Worm (Caenorhabditis elegans) whole organism, late embryonic: ENCODE results near the gene mrpl-21.

Experiments used
- C38D4.7 ChIP-seq: fragments of 200-800 bp; sonication (Bioruptor generic); optimal IDR thresholded peaks from 2 replicates; lab custom pipeline; 2018; ENCODE audit warnings: mild to moderate bottlenecking, missing genetic modification characterization, moderate library complexity, missing compliant biosample characterization
- F13H6.1 ChIP-seq: sonication (generic microtip); optimal IDR thresholded peaks from 2 replicates; lab custom pipeline; 2016; ENCODE audit warnings: missing genetic modification characterization, missing compliant biosample characterization
- K02D7.2 ChIP-seq: sonication (generic microtip); optimal IDR thresholded peaks from 2 replicates; lab custom pipeline; 2017; ENCODE audit warnings: mild to moderate bottlenecking, missing genetic modification characterization, missing compliant biosample characterization
- K09A11.1 ChIP-seq: sonication (generic microtip); optimal IDR thresholded peaks from 2 replicates; lab custom pipeline; 2017; ENCODE audit warnings: antibody characterized with exemption, mild to moderate bottlenecking, missing genetic modification characterization, missing compliant biosample characterization; ENCODE audit not compliant: insufficient read depth
- Y22D7AL.16 ChIP-seq: sonication (generic microtip); optimal IDR thresholded peaks from 2 replicates; lab custom pipeline; 2016; ENCODE audit warnings: missing genetic modification characterization, missing compliant biosample characterization
- ahr-1 ChIP-seq: sonication (generic microtip); optimal IDR thresholded peaks from 2 replicates; lab custom pipeline; 2016; ENCODE audit warnings: missing genetic modification characterization, missing compliant biosample characterization
- ama-1 ChIP-seq: fragments of 150-350 bp; optimal IDR thresholded peaks from 2 replicates; lab custom pipeline; 2014
- ceh-14 ChIP-seq: sonication (generic microtip); optimal IDR thresholded peaks from 2 replicates; lab custom pipeline; 2016; ENCODE audit warnings: missing genotype, missing genetic modification characterization, missing compliant biosample characterization
- ceh-18 ChIP-seq: sonication (generic microtip); optimal IDR thresholded peaks from 2 replicates; lab custom pipeline; 2016; ENCODE audit warnings: missing genetic modification characterization, missing compliant biosample characterization
- ceh-19 ChIP-seq: fragments of 200-800 bp; sonication (Bioruptor generic); optimal IDR thresholded peaks from 2 replicates; lab custom pipeline; 2018; ENCODE audit warnings: mild to moderate bottlenecking, missing genetic modification characterization, missing compliant biosample characterization
- ceh-2 ChIP-seq: sonication (generic microtip); optimal IDR thresholded peaks from 2 replicates; lab custom pipeline; 2016; ENCODE audit warnings: missing genotype, missing genetic modification characterization, missing compliant biosample characterization
- ceh-22 ChIP-seq: sonication (generic microtip); optimal IDR thresholded peaks from 2 replicates; lab custom pipeline; 2017; ENCODE audit warnings: missing biosample characterization, missing genetic modification characterization
- ceh-24 ChIP-seq: sonication (generic microtip); optimal IDR thresholded peaks from 2 replicates; lab custom pipeline; 2016; ENCODE audit warnings: mild to moderate bottlenecking, missing genetic modification characterization, missing compliant biosample characterization
- ceh-30 ChIP-seq: fragments of 150-350 bp; optimal IDR thresholded peaks from 2 replicates; lab custom pipeline; 2014; ENCODE audit warnings: missing biosample characterization, missing genetic modification characterization
- ceh-31 ChIP-seq: sonication (generic microtip); optimal IDR thresholded peaks from 2 replicates; lab custom pipeline; 2016; ENCODE audit warnings: missing genetic modification characterization, missing compliant biosample characterization
- ceh-34 ChIP-seq: sonication (generic microtip); optimal IDR thresholded peaks from 2 replicates; lab custom pipeline; 2016; ENCODE audit warnings: mild to moderate bottlenecking, missing genetic modification characterization, missing compliant biosample characterization
- ceh-45 ChIP-seq: fragments of 200-800 bp; sonication (Bioruptor generic); IDR thresholded peaks from 2 replicates; pipeline ENCODE4 v1.3.6; 2022; ENCODE audit warnings: missing genetic modification reagents, missing genetic modification characterization, missing compliant biosample characterization
- ceh-48 ChIP-seq: sonication (generic microtip); optimal IDR thresholded peaks from 2 replicates; lab custom pipeline; 2016; ENCODE audit warnings: missing genetic modification characterization, inconsistent platforms, missing compliant biosample characterization
- ceh-9 ChIP-seq: sonication (generic microtip); optimal IDR thresholded peaks from 2 replicates; lab custom pipeline; 2016; ENCODE audit warnings: mild to moderate bottlenecking, missing genetic modification characterization, inconsistent platforms, missing compliant biosample characterization
- elt-2 ChIP-seq: sonication (generic microtip); optimal IDR thresholded peaks from 2 replicates; lab custom pipeline; 2016; ENCODE audit warnings: missing genetic modification reagents, missing genetic modification characterization, missing compliant biosample characterization
- ets-4 ChIP-seq: sonication (generic microtip); optimal IDR thresholded peaks from 2 replicates; lab custom pipeline; 2016; ENCODE audit warnings: missing genetic modification characterization, missing compliant biosample characterization
- eyg-1 ChIP-seq: sonication (generic microtip); optimal IDR thresholded peaks from 2 replicates; lab custom pipeline; 2016; ENCODE audit warnings: missing genotype, missing genetic modification characterization, missing compliant biosample characterization
- fax-1 ChIP-seq: sonication (generic microtip); optimal IDR thresholded peaks from 2 replicates; lab custom pipeline; 2016; ENCODE audit warnings: missing genotype, missing genetic modification characterization, missing compliant biosample characterization
- gmeb-2 ChIP-seq: sonication (generic microtip); optimal IDR thresholded peaks from 2 replicates; lab custom pipeline; 2016; ENCODE audit warnings: missing genetic modification characterization, inconsistent platforms, missing compliant biosample characterization
- hlh-6 ChIP-seq: sonication (generic microtip); optimal IDR thresholded peaks from 2 replicates; lab custom pipeline; 2016; ENCODE audit warnings: missing genotype, missing genetic modification characterization, missing compliant biosample characterization
- lim-6 ChIP-seq: sonication (generic microtip); optimal IDR thresholded peaks from 2 replicates; lab custom pipeline; 2016; ENCODE audit warnings: missing genetic modification characterization, missing compliant biosample characterization
- lin-11 ChIP-seq: fragments of 200-800 bp; sonication (Bioruptor generic); optimal IDR thresholded peaks from 2 replicates; lab custom pipeline; 2018; ENCODE audit warnings: mild to moderate bottlenecking, missing genetic modification characterization, missing compliant biosample characterization
- madf-2 ChIP-seq: sonication (generic microtip); optimal IDR thresholded peaks from 2 replicates; lab custom pipeline; 2017; ENCODE audit warnings: missing genetic modification characterization, missing compliant biosample characterization
- nfya-1 ChIP-seq: sonication (generic microtip); optimal IDR thresholded peaks from 2 replicates; lab custom pipeline; 2017; ENCODE audit warnings: missing genetic modification characterization, mild to moderate bottlenecking, missing compliant biosample characterization, antibody characterized with exemption, moderate library complexity
- nhr-11 ChIP-seq: fragments of 150-350 bp; optimal IDR thresholded peaks from 2 replicates; lab custom pipeline; 2014; ENCODE audit warnings: missing biosample characterization, missing genetic modification characterization
- nhr-232 ChIP-seq: sonication (generic microtip); optimal IDR thresholded peaks from 2 replicates; lab custom pipeline; 2016; ENCODE audit warnings: missing genetic modification characterization, missing compliant biosample characterization
- npax-4 ChIP-seq: sonication (generic microtip); optimal IDR thresholded peaks from 2 replicates; lab custom pipeline; 2016; ENCODE audit warnings: missing genetic modification characterization, missing compliant biosample characterization
- odd-2 ChIP-seq: sonication (generic microtip); optimal IDR thresholded peaks from 2 replicates; lab custom pipeline; 2017; ENCODE audit warnings: antibody characterized with exemption, mild to moderate bottlenecking, missing genetic modification characterization, missing compliant biosample characterization
- pag-3 ChIP-seq: sonication (generic microtip); optimal IDR thresholded peaks from 2 replicates; lab custom pipeline; 2016; ENCODE audit warnings: missing compliant biosample characterization, missing genetic modification characterization, borderline replicate concordance
- pat-9 ChIP-seq: fragments of 200-800 bp; sonication (Bioruptor generic); optimal IDR thresholded peaks from 2 replicates; lab custom pipeline; 2018; ENCODE audit warnings: mild to moderate bottlenecking, missing genetic modification characterization, moderate library complexity, missing compliant biosample characterization
- pax-1 ChIP-seq: fragments of 150-350 bp; optimal IDR thresholded peaks from 2 replicates; lab custom pipeline; 2014; ENCODE audit warnings: missing biosample characterization, missing genetic modification characterization
- pha-2 ChIP-seq: sonication (generic microtip); optimal IDR thresholded peaks from 2 replicates; lab custom pipeline; 2017; ENCODE audit warnings: mild to moderate bottlenecking, missing genetic modification characterization, missing compliant biosample characterization
- pha-4 ChIP-seq: fragments of 150-350 bp; optimal IDR thresholded peaks from 2 replicates; lab custom pipeline; 2018; ENCODE audit warnings: missing biosample characterization, missing genetic modification reagents, missing genetic modification characterization
- pqm-1 ChIP-seq: sonication (generic microtip); optimal IDR thresholded peaks from 2 replicates; lab custom pipeline; 2016; ENCODE audit warnings: missing genetic modification characterization, missing compliant biosample characterization
- ref-2 ChIP-seq: sonication (generic microtip); optimal IDR thresholded peaks from 2 replicates; lab custom pipeline; 2016; ENCODE audit warnings: missing genetic modification characterization, missing compliant biosample characterization
- rnt-1 ChIP-seq: sonication (generic microtip); optimal IDR thresholded peaks from 2 replicates; lab custom pipeline; 2016; ENCODE audit warnings: missing genetic modification characterization, missing compliant biosample characterization
- sox-2 ChIP-seq: fragments of 200-800 bp; sonication (Bioruptor generic); IDR thresholded peaks from 2 replicates; pipeline ENCODE4 v1.3.6; 2022; ENCODE audit warnings: missing genetic modification reagents, missing genetic modification characterization, missing compliant biosample characterization
- sox-4 ChIP-seq: sonication (generic microtip); optimal IDR thresholded peaks from 2 replicates; lab custom pipeline; 2017; ENCODE audit warnings: mild to moderate bottlenecking, missing genetic modification characterization, inconsistent platforms, missing compliant biosample characterization
- syd-9 ChIP-seq: sonication (generic microtip); optimal IDR thresholded peaks from 2 replicates; lab custom pipeline; 2016; ENCODE audit warnings: mild to moderate bottlenecking, missing genetic modification characterization, moderate library complexity, missing compliant biosample characterization
- tbx-7 ChIP-seq: sonication (generic microtip); optimal IDR thresholded peaks from 2 replicates; lab custom pipeline; 2016; ENCODE audit warnings: missing genotype, missing genetic modification characterization, missing compliant biosample characterization
- ttx-3 ChIP-seq: sonication (generic microtip); optimal IDR thresholded peaks from 2 replicates; lab custom pipeline; 2016; ENCODE audit warnings: missing genetic modification reagents, missing genetic modification characterization, missing compliant biosample characterization
- unc-3 ChIP-seq, 2 experiments: fragments of 200-800 bp in 1 of 2; sonication (Bioruptor generic) in 1 of 2; sonication (generic microtip) in 1 of 2; conservative IDR thresholded peaks in 1 of 2; optimal IDR thresholded peaks in 1 of 2; 2 replicates each; pipeline versions ENCODE4 v1.3.6 to Lab custom; 2016 to 2022; ENCODE audit warnings: missing compliant biosample characterization in 2 of 2, missing genetic modification characterization in 2 of 2, missing genetic modification reagents in 1 of 2
- unc-42 ChIP-seq: sonication (generic microtip); optimal IDR thresholded peaks from 2 replicates; lab custom pipeline; 2016; ENCODE audit warnings: missing genotype, missing genetic modification characterization, missing compliant biosample characterization
- ztf-16 ChIP-seq: sonication (generic microtip); optimal IDR thresholded peaks from 2 replicates; lab custom pipeline; 2017; ENCODE audit warnings: missing genetic modification characterization, missing compliant biosample characterization

The mrpl-21 gene

ce11 chrIII:4241181-4241580 is 2.2 kb downstream of the mrpl-21 start:
- TF ChIP-seq ttx-3, result no peak
- no peak for TF ChIP-seq ztf-16 (tag; lab: Kevin White, UChicago)
- TF ChIP-seq eyg-1 (tag; lab: Kevin White, UChicago), result no peak
- TF ChIP-seq pag-3 (tag; lab: Kevin White, UChicago), result no peak
- TF ChIP-seq pha-4, result no peak
- no peak for TF ChIP-seq fax-1 (tag; lab: Kevin White, UChicago)
- no peak for TF ChIP-seq C38D4.7 (GFP tag; lab: Kevin White, UChicago)
- TF ChIP-seq lin-11, result no peak
- no peak for TF ChIP-seq unc-42 (tag; lab: Kevin White, UChicago)
- TF ChIP-seq nfya-1 (tag; lab: Kevin White, UChicago), result no peak

- TF ChIP-seq ceh-2 (tag; lab: Kevin White, UChicago) (no peak), elt-2 (tag; lab: Kevin White, UChicago) (peak; percentile 77)
These were observed 3.2 kb downstream of the mrpl-21 start for ce11 chrIII:4240126-4240525.

ce11 chrIII:4237660-4238059 is 5.7 kb downstream of the mrpl-21 start:
- TF ChIP-seq rnt-1 (tag; lab: Kevin White, UChicago), result peak; percentile 92
- no peak for TF ChIP-seq ama-1 (lab: Kevin White, UChicago)
- TF ChIP-seq ceh-48, result no peak
- TF ChIP-seq eyg-1 (tag; lab: Kevin White, UChicago), result peak; percentile 11
- TF ChIP-seq sox-2, result no peak
- no peak for TF ChIP-seq Y22D7AL.16 (tag; lab: Kevin White, UChicago)
- TF ChIP-seq hlh-6 (tag; lab: Kevin White, UChicago), result no peak
- TF ChIP-seq ceh-34 (tag; lab: Kevin White, UChicago), result peak; percentile 70
- no peak for TF ChIP-seq sox-4
- TF ChIP-seq pqm-1 (tag; lab: Kevin White, UChicago), result peak; percentile 81
- no peak for TF ChIP-seq ahr-1
- peak; percentile 80 for TF ChIP-seq ceh-31 (tag; lab: Kevin White, UChicago)
- no peak for TF ChIP-seq ttx-3
- TF ChIP-seq syd-9 (tag; lab: Kevin White, UChicago), result peak; percentile 38
- no peak for TF ChIP-seq elt-2 (tag; lab: Kevin White, UChicago)
- no peak for TF ChIP-seq pat-9 (tag; lab: Kevin White, UChicago)
- no peak for TF ChIP-seq pha-2 (tag; lab: Kevin White, UChicago)
- TF ChIP-seq K02D7.2 (tag; lab: Kevin White, UChicago), result no peak
- peak; percentile 5 for TF ChIP-seq tbx-7 (tag; lab: Kevin White, UChicago)
- TF ChIP-seq unc-3 (GFP tag; conservative IDR thresholded peaks at IDR 0.05; lab: Robert Waterston, UW), result no peak
- TF ChIP-seq unc-3 (tag; optimal IDR thresholded peaks at IDR 0.05; lab: Kevin White, UChicago), result no peak
- no peak for TF ChIP-seq madf-2 (tag; lab: Kevin White, UChicago)
- peak; percentile 27 for TF ChIP-seq lim-6 (tag; lab: Kevin White, UChicago)
- no peak for TF ChIP-seq ceh-45 (GFP tag; lab: Robert Waterston, UW)
- peak; percentile 65 for TF ChIP-seq ceh-14 (tag; lab: Kevin White, UChicago)
- TF ChIP-seq nfya-1 (tag; lab: Kevin White, UChicago), result peak; percentile 83
- peak; percentile 28 for TF ChIP-seq ceh-19 (GFP tag; lab: Kevin White, UChicago)
- TF ChIP-seq nhr-232 (tag; lab: Kevin White, UChicago), result no peak
- no peak for TF ChIP-seq K09A11.1 (tag; lab: Kevin White, UChicago)
- TF ChIP-seq ceh-22 (tag; lab: Kevin White, UChicago), result peak; percentile 39
- TF ChIP-seq odd-2 (tag; lab: Kevin White, UChicago), result no peak
- TF ChIP-seq F13H6.1, result peak; percentile 74
- TF ChIP-seq ets-4, result peak; percentile 28
- TF ChIP-seq nhr-11 (tag; lab: Kevin White, UChicago), result peak; percentile 91
- TF ChIP-seq ref-2 (tag; lab: Kevin White, UChicago), result peak; percentile 75
- TF ChIP-seq ceh-24 (tag; lab: Kevin White, UChicago), result no peak
- TF ChIP-seq npax-4 (tag; lab: Kevin White, UChicago), result no peak
- no peak for TF ChIP-seq pax-1
- TF ChIP-seq ztf-16 (tag; lab: Kevin White, UChicago), result no peak
- peak; percentile 93 for TF ChIP-seq ceh-18 (tag; lab: Kevin White, UChicago)
- no peak for TF ChIP-seq gmeb-2
- TF ChIP-seq ceh-9 (tag; lab: Kevin White, UChicago), result no peak
- peak; percentile 57 for TF ChIP-seq ceh-30 (tag; lab: Kevin White, UChicago)
- no peak for TF ChIP-seq lin-11
